Fruit fly (Drosophila melanogaster) whole organism, embryonic: Measurements from ENCODE around the gene CG11560.

Source experiments
- ATbp ChIP-seq: fragments of 200-800 bp; sonication (Bioruptor generic); optimal IDR thresholded peaks from 2 replicates; lab custom pipeline; 2017; ENCODE audit warnings: missing biosample characterization, mild to moderate bottlenecking, missing genetic modification characterization, missing genetic modification reagents
- Abd-B ChIP-seq: fragments of 200-800 bp; sonication (Bioruptor generic); optimal IDR thresholded peaks from 2 replicates; lab custom pipeline; 2018; ENCODE audit warnings: missing biosample characterization, mild to moderate bottlenecking, missing genetic modification characterization, moderate library complexity
- CG10274 ChIP-seq: fragments of 200-800 bp; sonication (Bioruptor generic); optimal IDR thresholded peaks from 3 replicates; lab custom pipeline; 2017; ENCODE audit warnings: missing biosample characterization, mild to moderate bottlenecking, missing genetic modification characterization
- CG10366 ChIP-seq: fragments of 200-800 bp; sonication (Bioruptor generic); IDR thresholded peaks from 2 replicates; pipeline ENCODE4 v1.3.6; 2022; ENCODE audit warnings: missing biosample characterization, missing genetic modification characterization
- CG11085 ChIP-seq: fragments of 200-800 bp; sonication (Bioruptor generic); IDR thresholded peaks from 2 replicates; pipeline ENCODE4 v1.3.6; 2022; ENCODE audit warnings: missing biosample characterization, missing genetic modification characterization
- CG12236 ChIP-seq: fragments of 200-800 bp; sonication (Bioruptor generic); optimal IDR thresholded peaks from 2 replicates; lab custom pipeline; 2016; ENCODE audit warnings: missing biosample characterization, missing genetic modification characterization
- CG13894 ChIP-seq: fragments of 200-800 bp; sonication (Bioruptor generic); optimal IDR thresholded peaks from 3 replicates; lab custom pipeline; 2018; ENCODE audit warnings: missing biosample characterization, mild to moderate bottlenecking, missing genetic modification characterization, moderate library complexity
- CG14667 ChIP-seq: fragments of 200-800 bp; sonication (Bioruptor generic); IDR thresholded peaks from 2 replicates; pipeline ENCODE4 v1.3.6; 2022; ENCODE audit warnings: missing biosample characterization, missing genetic modification characterization
- CG15269 ChIP-seq: fragments of 200-800 bp; sonication (Bioruptor generic); optimal IDR thresholded peaks from 2 replicates; lab custom pipeline; 2018; ENCODE audit warnings: missing biosample characterization, mild to moderate bottlenecking, missing genetic modification characterization, moderate library complexity
- CG1602 ChIP-seq: fragments of 200-800 bp; sonication (Bioruptor generic); optimal IDR thresholded peaks from 3 replicates; lab custom pipeline; 2016; ENCODE audit warnings: missing biosample characterization, missing genetic modification characterization
- CG17385 ChIP-seq: fragments of 200-800 bp; sonication (Bioruptor generic); optimal IDR thresholded peaks from 3 replicates; lab custom pipeline; 2018; ENCODE audit warnings: missing biosample characterization, mild to moderate bottlenecking, missing genetic modification characterization
- CG18262 ChIP-seq: fragments of 200-800 bp; optimal IDR thresholded peaks from 3 replicates; lab custom pipeline; 2019; ENCODE audit warnings: missing biosample characterization, mild to moderate bottlenecking, missing genetic modification characterization, moderate library complexity
- CG34376 ChIP-seq: fragments of 200-800 bp; sonication (Bioruptor generic); optimal IDR thresholded peaks from 2 replicates; lab custom pipeline; 2018; ENCODE audit warnings: missing biosample characterization, mild to moderate bottlenecking, missing genetic modification characterization
- CG4730 ChIP-seq: fragments of 200-800 bp; sonication (Bioruptor generic); IDR thresholded peaks from 2 replicates; pipeline ENCODE4 v1.3.6; 2022; ENCODE audit warnings: missing biosample characterization, missing genetic modification characterization
- CG6175 ChIP-seq: fragments of 200-800 bp; sonication (Bioruptor generic); IDR thresholded peaks from 3 replicates; pipeline ENCODE4 v1.3.6; 2022; ENCODE audit warnings: missing biosample characterization, missing genetic modification characterization
- CG6254 ChIP-seq: fragments of 200-800 bp; sonication (Bioruptor generic); optimal IDR thresholded peaks from 3 replicates; lab custom pipeline; 2017; ENCODE audit warnings: mild to moderate bottlenecking, missing biosample characterization, missing genetic modification reagents, missing genetic modification characterization
- CG9876 ChIP-seq: fragments of 200-800 bp; sonication (Bioruptor generic); optimal IDR thresholded peaks from 2 replicates; lab custom pipeline; 2016; ENCODE audit warnings: missing biosample characterization, missing genetic modification characterization
- CHES-1-like ChIP-seq: fragments of 200-800 bp; sonication (Bioruptor generic); optimal IDR thresholded peaks from 2 replicates; lab custom pipeline; 2016; ENCODE audit warnings: missing biosample characterization, missing genetic modification characterization
- D19A ChIP-seq: fragments of 200-800 bp; optimal IDR thresholded peaks from 3 replicates; lab custom pipeline; 2019; ENCODE audit warnings: missing biosample characterization, mild to moderate bottlenecking, missing genetic modification characterization, moderate library complexity
- Dad ChIP-seq: fragments of 200-800 bp; sonication (Bioruptor generic); optimal IDR thresholded peaks from 3 replicates; lab custom pipeline; 2016; ENCODE audit warnings: missing biosample characterization, missing genetic modification characterization
- Dll ChIP-seq: fragments of 200-800 bp; sonication (Bioruptor generic); IDR thresholded peaks from 4 replicates; pipeline ENCODE4 v1.3.6; 2022; ENCODE audit warnings: missing biosample characterization, missing genetic modification characterization; ENCODE audit not compliant: partially characterized antibody
- Fer3 ChIP-seq: fragments of 200-800 bp; sonication (Bioruptor generic); optimal IDR thresholded peaks from 2 replicates; lab custom pipeline; 2018; ENCODE audit warnings: missing biosample characterization, mild to moderate bottlenecking, missing genetic modification characterization, moderate library complexity
- HLH3B ChIP-seq: fragments of 200-800 bp; sonication (Bioruptor generic); IDR thresholded peaks from 2 replicates; pipeline ENCODE4 v1.3.6; 2022; ENCODE audit warnings: missing biosample characterization, missing genetic modification characterization
- HLHmδ ChIP-seq: fragments of 200-800 bp; sonication (Bioruptor generic); optimal IDR thresholded peaks from 2 replicates; lab custom pipeline; 2018; ENCODE audit warnings: missing biosample characterization, mild to moderate bottlenecking, missing genetic modification characterization, moderate library complexity
- Hand ChIP-seq: fragments of 200-800 bp; sonication (Bioruptor generic); optimal IDR thresholded peaks from 2 replicates; lab custom pipeline; 2017; ENCODE audit warnings: mild to moderate bottlenecking, missing biosample characterization, missing genetic modification reagents, missing genetic modification characterization
- HmgD ChIP-seq: fragments of 200-800 bp; sonication (Bioruptor generic); optimal IDR thresholded peaks from 3 replicates; lab custom pipeline; 2016; ENCODE audit warnings: missing biosample characterization, missing genetic modification characterization
- Kr ChIP-seq: fragments of 200-800 bp; sonication (Bioruptor generic); optimal IDR thresholded peaks from 2 replicates; lab custom pipeline; 2017; ENCODE audit warnings: missing biosample characterization, mild to moderate bottlenecking, missing genetic modification characterization
- Mad ChIP-seq: fragments of 200-800 bp; sonication (Bioruptor generic); optimal IDR thresholded peaks from 2 replicates; lab custom pipeline; 2016; ENCODE audit warnings: missing biosample characterization, missing genetic modification characterization
- Nf-YA ChIP-seq: fragments of 200-800 bp; sonication (Bioruptor generic); IDR thresholded peaks from 2 replicates; pipeline ENCODE4 v1.3.6; 2022; ENCODE audit warnings: missing biosample characterization, missing genetic modification characterization
- Ptx1 ChIP-seq: fragments of 200-800 bp; sonication (Bioruptor generic); IDR thresholded peaks from 2 replicates; pipeline ENCODE4 v1.3.6; 2022; ENCODE audit warnings: missing biosample characterization, missing genetic modification characterization
- Ravus ChIP-seq: fragments of 200-800 bp; sonication (Bioruptor generic); IDR thresholded peaks from 2 replicates; pipeline ENCODE4 v1.3.6; 2022; ENCODE audit warnings: missing biosample characterization, missing genetic modification characterization
- dan ChIP-seq: fragments of 200-800 bp; sonication (Bioruptor generic); IDR thresholded peaks from 2 replicates; pipeline ENCODE4 v1.3.6; 2022; ENCODE audit warnings: missing biosample characterization, missing genetic modification characterization
- dati ChIP-seq: fragments of 200-800 bp; sonication (Bioruptor generic); IDR thresholded peaks from 2 replicates; pipeline ENCODE4 v1.3.6; 2022; ENCODE audit warnings: missing biosample characterization, missing genetic modification characterization
- dpn ChIP-seq, 2 experiments: fragments of 200-800 bp; sonication (Bioruptor generic); optimal IDR thresholded peaks; 3 replicates each; lab custom pipeline; 2016; ENCODE audit warnings: missing biosample characterization in 2 of 2, missing genetic modification characterization in 2 of 2
- esg ChIP-seq: fragments of 200-800 bp; sonication (Bioruptor generic); conservative IDR thresholded peaks from 2 replicates; pipeline ENCODE4 v1.3.6; 2022; ENCODE audit warnings: missing biosample characterization, missing genetic modification characterization
- exex ChIP-seq: fragments of 200-800 bp; sonication (Bioruptor generic); optimal IDR thresholded peaks from 4 replicates; lab custom pipeline; 2018; ENCODE audit warnings: missing biosample characterization, mild to moderate bottlenecking, missing genetic modification characterization, moderate library complexity
- fru ChIP-seq: fragments of >200 bp; optimal IDR thresholded peaks from 2 replicates; lab custom pipeline; 2017
- jing ChIP-seq: fragments of 200-800 bp; sonication (Bioruptor generic); optimal IDR thresholded peaks from 2 replicates; lab custom pipeline; 2018; ENCODE audit warnings: missing biosample characterization, mild to moderate bottlenecking, missing genetic modification characterization
- kni ChIP-seq: fragments of 200-800 bp; sonication (Bioruptor generic); optimal IDR thresholded peaks from 3 replicates; lab custom pipeline; 2017; ENCODE audit warnings: mild to moderate bottlenecking, missing biosample characterization, missing genetic modification reagents, missing genetic modification characterization
- lilli ChIP-seq: fragments of 200-800 bp; sonication (Bioruptor generic); optimal IDR thresholded peaks from 3 replicates; lab custom pipeline; 2016; ENCODE audit warnings: missing biosample characterization, missing genetic modification characterization
- odd ChIP-seq: fragments of 200-800 bp; sonication (Bioruptor generic); optimal IDR thresholded peaks from 2 replicates; lab custom pipeline; 2017; ENCODE audit warnings: missing biosample characterization, mild to moderate bottlenecking, missing genetic modification characterization
- pho ChIP-seq: fragments of 200-800 bp; sonication (Bioruptor generic); optimal IDR thresholded peaks from 2 replicates; lab custom pipeline; 2016; ENCODE audit warnings: missing biosample characterization, missing genetic modification characterization
- psq ChIP-seq: fragments of 200-800 bp; sonication (Bioruptor generic); optimal IDR thresholded peaks from 2 replicates; lab custom pipeline; 2017; ENCODE audit warnings: missing biosample characterization, missing genetic modification characterization
- pzg ChIP-seq: fragments of 200-800 bp; sonication (Bioruptor generic); optimal IDR thresholded peaks from 3 replicates; lab custom pipeline; 2018; ENCODE audit warnings: missing biosample characterization, mild to moderate bottlenecking, missing genetic modification characterization, moderate library complexity
- repo ChIP-seq: fragments of 200-800 bp; sonication (Bioruptor generic); optimal IDR thresholded peaks from 2 replicates; lab custom pipeline; 2016; ENCODE audit warnings: missing biosample characterization, missing genetic modification characterization
- sqz ChIP-seq: fragments of 200-800 bp; sonication (Bioruptor generic); optimal IDR thresholded peaks from 3 replicates; lab custom pipeline; 2018; ENCODE audit warnings: missing biosample characterization, mild to moderate bottlenecking, missing genetic modification characterization
- sug ChIP-seq: fragments of 200-800 bp; optimal IDR thresholded peaks from 2 replicates; lab custom pipeline; 2019; ENCODE audit warnings: missing biosample characterization, mild to moderate bottlenecking, missing genetic modification characterization, moderate library complexity
- ttk ChIP-seq: fragments of 200-800 bp; sonication (Bioruptor generic); IDR thresholded peaks from 2 replicates; pipeline ENCODE4 v2.1.2; 2022; ENCODE audit warnings: missing biosample characterization, missing genetic modification characterization
- twi ChIP-seq: fragments of 200-800 bp; optimal IDR thresholded peaks from 2 replicates; lab custom pipeline; 2019; ENCODE audit warnings: missing biosample characterization, mild to moderate bottlenecking, missing genetic modification characterization, moderate library complexity
- vvl ChIP-seq: fragments of 200-800 bp; sonication (Bioruptor generic); IDR thresholded peaks from 2 replicates; pipeline ENCODE4 v1.3.6; 2022; ENCODE audit warnings: missing biosample characterization, missing genetic modification characterization

The CG11560 gene

DNA sequence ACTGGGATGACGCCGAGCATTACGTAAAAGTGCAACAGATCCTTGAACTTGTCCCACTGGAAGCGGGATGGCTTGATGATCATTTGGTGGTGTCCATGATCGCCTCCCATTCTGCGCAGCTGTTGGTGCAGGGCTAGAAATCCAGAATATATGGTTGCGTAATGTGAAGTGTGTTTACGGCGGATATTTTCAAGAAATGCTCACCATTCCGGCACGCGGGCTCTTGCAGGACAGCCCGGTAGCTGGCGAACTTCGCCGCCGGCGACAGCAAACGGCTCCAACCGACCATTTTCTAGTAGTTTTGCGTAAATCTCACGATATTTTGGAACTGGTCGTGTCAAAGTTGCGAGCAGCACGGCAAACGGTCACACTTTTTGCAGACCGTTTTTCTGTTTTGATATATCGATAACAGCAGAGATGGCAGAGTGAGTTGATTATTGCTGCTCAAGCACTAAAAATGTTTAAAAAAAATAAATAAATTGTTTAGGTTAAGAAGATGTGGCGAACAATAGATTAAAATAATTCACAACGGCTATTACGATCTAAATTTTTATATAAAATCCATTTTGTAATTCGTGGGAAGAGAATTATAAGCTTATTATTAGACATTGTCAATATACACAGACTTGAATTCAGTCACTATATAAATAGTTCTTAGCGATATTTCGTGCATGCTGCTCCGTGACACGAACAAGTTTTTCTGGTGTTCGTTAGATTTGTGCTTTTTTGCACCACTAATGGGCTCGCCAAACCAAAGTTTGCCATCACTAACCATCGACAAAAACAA, 18.5 kb downstream of the CG11560 start, which contains the start of the genes ND-SGDH and RhoGAP68F (continued):
- TF ChIP-seq kni (GFP tag; lab: Kevin White, UChicago) (peak; percentile 33), D19A (tag; lab: Kevin White, UChicago) (peak; percentile 42), CG34376 (GFP tag; lab: Kevin White, UChicago) (peak; percentile 49), Dll (GFP tag; lab: Robert Waterston, UW) (peak; percentile 99), Nf-YA (GFP tag; lab: Robert Waterston, UW) (no peak), CG12236 (GFP tag; lab: Kevin White, UChicago) (no peak), sqz (peak; percentile 55), Kr (GFP tag; lab: Kevin White, UChicago) (no peak), pho (GFP tag; lab: Kevin White, UChicago) (peak; percentile 66), esg (peak; percentile 68), CG1602 (GFP tag; lab: Kevin White, UChicago) (peak; percentile 67), ttk (GFP tag; lab: Robert Waterston, UW) (peak; percentile 49; the same call in 1 of the 2 replicates), odd (GFP tag; lab: Kevin White, UChicago) (no peak), dan (no peak), CG13894 (tag; lab: Kevin White, UChicago) (peak; percentile 65), vvl (GFP tag; lab: Robert Waterston, UW) (peak; percentile 59), CG14667 (GFP tag; lab: Robert Waterston, UW) (peak; percentile 36; the same call in 1 of the 2 replicates), Ravus (GFP tag; lab: Robert Waterston, UW) (no peak), ATbp (no peak), lilli (peak; percentile 87), Fer3 (tag; lab: Kevin White, UChicago) (peak; percentile 67), HLHmδ (no peak), CG9876 (GFP tag; lab: Kevin White, UChicago) (peak; percentile 6), jing (no peak), Abd-B (GFP tag; lab: Kevin White, UChicago) (peak; percentile 90), CG18262 (peak; percentile 76), dpn (GFP tag; optimal IDR thresholded peaks at IDR 0.05; lab: Kevin White, UChicago) (peak; percentile 55 to 77), Mad (peak; percentile 61), CG17385 (GFP tag; lab: Kevin White, UChicago) (peak; percentile 66), exex (tag; lab: Kevin White, UChicago) (no peak), twi (tag; lab: Kevin White, UChicago) (peak; percentile 54), Hand (GFP tag; lab: Kevin White, UChicago) (peak; percentile 8), repo (no peak), CG6254 (GFP tag; lab: Kevin White, UChicago) (no peak), fru (no peak), pzg (GFP tag; lab: Kevin White, UChicago) (peak; percentile 57), CG11085 (GFP tag; lab: Robert Waterston, UW) (no peak), sug (tag; lab: Kevin White, UChicago) (peak; percentile 82), psq (GFP tag; lab: Kevin White, UChicago) (peak; percentile 7), CHES-1-like (GFP tag; lab: Kevin White, UChicago) (peak; percentile 52), CG15269 (tag; lab: Kevin White, UChicago) (peak; percentile 74), CG6175 (GFP tag; lab: Robert Waterston, UW) (0 out of 3 replicates have a peak, but pooled peaks have one; percentile 52), Ptx1 (peak; percentile 80), CG4730 (GFP tag; lab: Robert Waterston, UW) (peak; percentile 32; the same call in 1 of the 2 replicates), Dad (GFP tag; lab: Kevin White, UChicago) (peak; percentile 69), CG10274 (no peak), CG10366 (peak; percentile 56; the same call in 1 of the 2 replicates), HmgD (GFP tag; lab: Kevin White, UChicago) (no peak), dati (GFP tag; lab: Robert Waterston, UW) (no peak), HLH3B (GFP tag; lab: Robert Waterston, UW) (peak; percentile 51; the same call in 1 of the 2 replicates)
